Worm (Caenorhabditis elegans) whole organism, dauer: ENCODE results near the gene cki-1.

Experiments used
- unc-62 ChIP-seq: sonication (generic microtip); optimal IDR thresholded peaks from 2 replicates; lab custom pipeline; 2017; ENCODE audit warnings: missing biosample characterization, missing genetic modification reagents, missing genetic modification characterization

cki-1 gene

DNA sequence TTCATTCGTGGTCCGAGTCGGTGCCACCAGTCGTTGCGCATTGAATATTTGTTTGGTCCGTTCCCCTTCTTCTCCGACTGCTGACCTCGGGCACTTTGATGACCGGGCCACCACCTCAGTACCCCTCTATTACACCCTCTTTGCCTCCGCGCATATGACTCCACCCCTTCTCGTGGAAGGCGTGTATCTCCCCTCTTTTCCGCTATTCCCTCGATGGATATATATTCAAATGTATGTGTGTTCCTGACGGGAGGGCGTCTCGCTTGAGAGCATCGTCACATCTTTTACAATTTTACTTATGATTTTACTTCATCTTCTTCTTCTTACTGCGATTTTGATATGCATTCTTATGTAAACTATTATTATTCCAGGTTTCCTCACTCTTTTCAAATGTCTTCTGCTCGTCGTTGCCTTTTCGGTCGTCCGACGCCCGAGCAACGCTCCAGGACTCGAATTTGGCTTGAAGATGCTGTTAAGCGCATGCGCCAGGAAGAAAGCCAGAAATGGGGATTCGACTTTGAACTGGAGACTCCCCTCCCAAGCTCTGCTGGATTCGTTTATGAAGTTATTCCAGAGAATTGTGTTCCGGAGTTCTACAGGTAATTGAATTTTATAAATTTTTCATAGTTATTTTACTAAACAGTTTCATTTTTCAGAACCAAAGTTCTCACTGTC is at the start of gene cki-1:
TSS of gene cki-1 (plus strand) at position 372 of the 675 bp plus-strand sequence.
- TF ChIP-seq unc-62 = no peak

DNA sequence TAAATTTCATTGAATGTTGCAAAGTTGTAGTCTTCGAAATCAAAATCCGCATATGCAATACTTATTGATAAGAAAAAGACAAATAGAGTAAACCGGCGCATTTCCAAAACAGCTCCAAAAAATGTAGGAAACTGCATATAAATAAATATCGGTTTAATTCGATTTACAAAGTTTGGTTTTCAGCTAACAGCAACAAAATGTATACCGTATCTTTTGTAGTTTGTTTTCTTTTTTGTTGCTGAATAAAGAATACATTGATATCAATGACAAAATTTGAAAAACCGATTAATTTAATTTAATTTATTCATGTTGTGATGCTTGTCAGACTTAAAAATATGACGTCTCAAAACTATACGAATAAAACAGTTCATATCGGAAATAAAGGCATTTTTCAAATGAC is 49.6 kb upstream of the cki-1 start, which contains the start of gene B0228.8:
TSS of gene B0228.8 (minus strand) at position 101 of the 400 bp plus-strand sequence.
- TF ChIP-seq unc-62 = no peak

DNA sequence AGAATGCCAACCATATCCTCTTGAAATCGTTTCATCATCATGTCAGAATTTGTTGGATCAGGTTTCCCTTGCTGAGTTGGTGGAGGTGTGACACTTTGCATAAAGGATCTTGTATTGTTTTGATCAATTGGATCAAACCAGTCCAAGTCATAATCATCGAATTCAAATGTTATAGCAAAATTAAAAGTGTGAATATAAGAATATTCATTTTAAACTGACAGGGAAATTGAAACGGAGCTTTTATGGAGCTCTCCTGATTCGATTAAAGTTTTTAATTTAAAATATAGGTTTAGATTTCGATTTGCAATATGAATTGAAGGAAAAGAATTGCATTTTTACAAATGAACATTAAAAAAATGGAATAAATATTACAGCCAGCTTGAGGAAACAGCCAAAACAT is 47.5 kb upstream of the cki-1 start, which contains the start of gene B0228.9:
TSS of gene B0228.9 (minus strand) at position 101 of the 400 bp plus-strand sequence.
- no peak for TF ChIP-seq unc-62

DNA sequence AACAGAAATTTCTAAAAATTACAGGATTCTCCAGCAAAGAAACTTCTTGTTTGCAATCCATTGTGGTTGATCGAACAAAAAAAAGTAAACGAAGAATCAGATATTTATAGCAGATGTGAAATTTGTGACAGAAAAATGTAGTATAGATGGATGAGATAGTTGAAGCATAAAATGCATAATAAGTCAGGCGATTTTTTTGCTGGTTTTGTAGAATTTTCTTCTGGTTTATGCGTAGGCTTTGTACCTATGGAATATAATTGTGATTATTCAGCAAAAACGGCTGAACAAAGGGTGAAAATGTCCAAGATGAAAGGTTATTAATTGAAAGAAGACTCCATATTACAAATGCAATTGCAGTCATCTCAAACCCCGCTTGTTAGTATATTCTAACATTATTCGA is 45.6 kb upstream of the cki-1 start, which contains the start of gene srh-39:
TSS of gene srh-39 (minus strand) at position 101 of the 400 bp plus-strand sequence.
- no peak for TF ChIP-seq unc-62

DNA sequence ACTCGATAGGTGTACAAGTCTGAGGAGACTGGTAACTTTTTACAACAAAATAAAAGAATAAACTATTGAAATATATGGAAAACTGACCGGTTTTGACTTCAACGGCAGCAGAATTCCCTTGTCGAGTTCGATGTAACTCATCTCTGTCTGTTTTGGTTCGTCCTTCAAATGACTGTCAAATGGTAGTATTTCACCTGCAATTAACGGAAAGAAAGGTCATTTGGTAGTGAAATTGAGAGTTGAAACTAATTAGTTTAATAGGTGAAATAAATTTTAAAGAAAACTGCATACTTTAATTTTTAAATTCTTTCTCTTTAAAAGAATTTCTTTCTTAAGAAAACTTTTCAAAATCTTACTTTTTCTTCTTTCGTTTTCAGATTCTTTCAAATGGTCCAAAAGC is 41.8 kb upstream of the cki-1 start:
- no peak for TF ChIP-seq unc-62

DNA sequence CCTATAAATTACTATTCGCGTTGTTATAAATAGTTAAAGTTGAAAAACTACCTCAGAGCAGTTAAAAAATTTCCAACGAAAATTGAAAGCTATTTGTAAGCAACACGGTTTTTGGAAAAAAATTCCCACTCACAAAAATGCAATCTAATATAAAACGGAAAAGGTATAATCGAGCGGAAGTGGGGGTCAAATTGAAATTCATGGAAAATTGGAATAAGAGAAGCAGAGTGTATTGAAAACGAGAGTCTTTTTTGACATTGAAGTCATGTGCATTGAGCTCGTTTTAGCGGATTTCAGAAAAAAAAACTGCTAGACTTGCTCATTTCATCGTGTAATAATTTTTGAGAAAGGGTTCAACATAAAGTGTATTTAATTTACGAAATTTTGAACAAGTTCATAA is 40.8 kb upstream of the cki-1 start:
- no peak for TF ChIP-seq unc-62

DNA sequence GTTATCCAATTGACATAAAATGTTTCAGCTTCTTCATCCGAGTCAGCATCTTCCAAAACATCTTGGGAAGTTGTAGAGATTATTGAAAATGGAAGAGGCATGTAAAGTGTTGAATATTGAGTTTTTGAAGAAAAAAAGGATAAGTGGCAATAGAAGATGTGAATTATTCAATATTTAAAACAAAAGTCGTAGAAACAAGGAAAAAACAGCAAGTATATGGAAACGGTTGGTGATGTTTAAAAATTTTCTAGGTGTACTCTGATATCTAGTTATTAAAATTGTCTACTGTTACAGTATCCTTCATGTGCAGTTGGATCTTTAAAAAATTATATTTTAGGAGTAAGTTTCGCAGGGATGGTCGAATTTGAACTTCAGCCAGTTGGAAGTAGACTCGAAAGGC is 39.1 kb upstream of the cki-1 start, which contains the start of gene C06A8.8:
TSS of gene C06A8.8 (minus strand) at position 101 of the 400 bp plus-strand sequence.
- TF ChIP-seq unc-62 = no peak

DNA sequence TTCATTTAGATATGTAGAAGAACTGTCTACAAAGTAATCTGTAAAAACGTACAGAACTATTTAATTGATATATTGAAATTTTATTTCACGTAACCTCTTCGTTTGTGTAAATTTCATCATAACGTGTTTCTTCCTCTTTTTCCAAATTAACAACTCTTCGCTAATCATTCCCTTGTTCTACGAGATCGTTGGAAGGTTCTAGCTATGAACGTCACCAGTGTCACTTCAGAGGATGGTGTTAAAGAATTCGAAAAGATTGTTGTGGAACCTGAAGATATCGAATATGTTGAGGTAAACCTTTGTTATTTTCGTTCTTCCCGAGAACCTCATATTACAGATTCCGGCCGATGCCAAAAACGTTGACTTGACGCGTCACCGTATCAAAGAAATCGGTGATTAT is 38.6 kb upstream of the cki-1 start, which contains the start of gene C06A8.6:
TSS of gene C06A8.6 (plus strand) at position 89 of the 400 bp plus-strand sequence.
- no peak for TF ChIP-seq unc-62

DNA sequence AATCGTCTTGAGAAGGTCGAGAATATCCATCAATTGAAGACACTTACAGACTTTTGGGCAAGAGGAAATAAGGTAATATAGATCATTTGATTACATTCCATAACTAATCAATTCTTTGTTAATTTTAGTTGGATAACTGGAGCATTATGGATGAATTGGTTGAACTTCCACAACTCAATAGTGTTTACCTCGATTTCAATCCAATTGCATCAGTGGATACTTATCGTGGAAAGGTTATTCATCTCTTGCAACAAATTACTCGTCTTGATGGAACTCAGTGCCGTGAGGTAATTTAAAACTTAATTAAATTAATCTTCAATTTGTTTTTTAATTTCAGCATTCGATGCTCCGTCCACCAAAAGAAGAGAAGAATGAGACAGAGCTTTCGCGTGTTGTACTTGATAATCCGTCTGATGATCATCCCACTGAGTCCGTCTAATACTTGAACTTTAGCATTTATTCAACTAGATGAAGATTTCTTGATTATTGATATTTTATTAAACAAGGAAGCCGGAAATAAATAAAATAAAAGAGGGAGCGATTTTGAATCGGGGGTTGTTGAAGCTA is 37.5 kb upstream of the cki-1 start:
- TF ChIP-seq unc-62 = no peak

DNA sequence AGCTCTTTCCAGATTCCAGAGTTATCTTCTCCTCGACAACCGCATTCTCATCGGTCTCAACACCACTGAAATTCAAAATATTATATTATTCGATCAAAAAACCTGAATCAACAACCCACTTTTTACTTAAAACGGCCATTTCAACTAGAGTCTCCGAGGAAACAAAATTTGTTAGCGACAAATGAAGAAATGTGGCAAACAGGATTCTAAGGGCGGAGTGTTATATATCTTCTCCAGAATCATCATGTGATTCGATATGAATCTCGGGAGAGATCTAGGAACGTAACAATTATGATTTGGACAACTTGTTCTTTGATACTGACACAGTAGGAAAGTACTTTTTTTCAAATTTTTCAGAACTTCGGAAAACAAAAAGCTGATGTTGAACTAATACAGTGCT is 34.8 kb upstream of the cki-1 start:
- no peak for TF ChIP-seq unc-62

DNA sequence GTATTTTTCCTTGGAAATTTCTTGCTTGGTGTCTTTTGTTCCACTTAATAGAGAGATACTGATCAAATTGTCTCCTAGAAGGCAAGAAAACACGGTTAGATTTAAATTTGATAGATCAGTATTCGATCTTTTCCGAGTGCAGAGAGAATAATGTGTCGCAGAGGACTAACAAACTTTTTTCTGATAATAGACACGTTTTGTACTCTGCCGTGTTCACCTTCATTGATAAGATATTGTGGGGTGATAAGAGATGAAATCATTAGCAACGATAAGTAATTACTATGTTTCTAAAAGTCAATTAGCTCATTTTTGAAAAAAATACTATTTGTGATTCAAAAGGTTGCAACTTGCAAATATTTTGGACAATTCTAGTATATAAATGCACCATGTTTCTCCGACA is 34.3 kb upstream of the cki-1 start:
- no peak for TF ChIP-seq unc-62

DNA sequence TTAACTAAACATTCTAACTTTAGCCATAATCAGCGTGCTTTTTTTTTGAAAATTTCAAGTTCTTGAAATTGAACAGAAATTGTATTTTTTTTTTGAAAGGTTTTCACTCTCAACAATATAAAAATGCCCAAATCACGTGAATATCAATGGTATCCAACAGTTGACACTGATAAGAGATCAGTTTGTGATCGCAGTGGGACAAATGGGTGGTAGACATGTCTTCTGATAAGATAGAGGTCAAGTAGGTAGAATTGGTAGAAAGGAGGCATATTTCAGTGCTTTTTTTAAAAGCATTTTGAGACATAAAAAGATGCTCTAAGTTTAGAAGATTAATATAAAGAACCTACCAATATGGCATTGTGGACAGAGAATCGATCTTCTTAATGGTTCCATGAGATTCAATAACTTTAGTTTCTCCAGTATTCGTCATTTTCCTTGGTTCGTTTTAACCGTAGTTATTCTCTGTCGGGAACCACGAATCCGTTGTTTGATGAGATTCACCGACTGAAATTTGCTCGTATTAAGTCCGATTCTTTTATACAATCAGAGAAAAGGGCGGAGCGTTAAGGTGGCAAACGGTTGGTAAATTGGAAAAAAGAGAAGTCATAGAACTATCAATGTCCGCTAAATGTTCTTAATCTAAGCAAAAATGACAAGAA is 33.6 kb upstream of the cki-1 start, which contains the start of gene mthf-1:
TSS of gene mthf-1 (minus strand) at position 504 of the 659 bp plus-strand sequence.
- TF ChIP-seq unc-62 = no peak

DNA sequence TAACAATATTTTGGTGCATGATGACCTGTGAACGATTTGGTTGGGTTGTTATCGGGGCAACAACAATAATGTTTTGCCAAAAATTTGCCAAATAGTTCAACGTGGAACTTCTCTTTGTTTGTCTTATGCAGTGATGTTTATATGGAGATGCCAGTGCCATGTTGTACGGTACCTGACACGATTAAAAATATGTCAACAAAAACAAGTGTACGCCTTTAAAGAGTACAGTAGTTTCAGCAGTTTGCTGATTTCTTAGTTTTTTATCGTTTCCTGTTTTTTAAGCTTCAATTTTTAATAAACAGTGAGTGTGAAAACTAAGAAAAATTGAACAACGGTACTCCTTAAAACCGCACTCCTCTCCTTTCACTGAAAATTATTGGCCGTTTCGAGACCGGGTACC is 32.8 kb upstream of the cki-1 start:
- no peak for TF ChIP-seq unc-62

DNA sequence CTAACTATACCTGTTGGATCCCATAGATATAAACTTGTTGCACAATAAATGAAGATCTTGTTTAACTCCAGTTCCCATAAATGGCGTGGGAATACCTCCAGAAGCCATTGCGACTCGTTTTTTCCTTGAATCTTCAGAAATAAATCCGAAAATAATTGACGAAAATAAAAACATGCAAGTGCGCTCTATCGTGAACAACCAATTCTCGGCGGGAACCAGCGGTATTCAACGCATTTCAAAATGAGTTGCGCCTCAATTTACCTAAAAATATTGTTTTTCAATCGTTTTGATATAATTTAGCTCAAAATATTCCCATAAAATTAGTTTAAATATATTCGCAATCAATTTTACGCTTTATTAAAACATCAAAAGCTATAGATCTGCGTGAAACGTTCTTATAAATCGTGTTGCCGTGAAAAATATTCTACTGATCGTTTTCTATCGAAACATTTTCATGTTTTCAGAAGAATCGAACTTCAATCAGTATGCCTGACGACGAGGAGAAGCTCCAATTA is 29.9 kb upstream of the cki-1 start, which contains the start of the genes snpc-1.1 and spdl-1:
TSS of gene snpc-1.1 (minus strand) at position 200 of the 515 bp plus-strand sequence.
TSS of gene spdl-1 (plus strand) at position 465 of the 515 bp plus-strand sequence.
- no peak for TF ChIP-seq unc-62

DNA sequence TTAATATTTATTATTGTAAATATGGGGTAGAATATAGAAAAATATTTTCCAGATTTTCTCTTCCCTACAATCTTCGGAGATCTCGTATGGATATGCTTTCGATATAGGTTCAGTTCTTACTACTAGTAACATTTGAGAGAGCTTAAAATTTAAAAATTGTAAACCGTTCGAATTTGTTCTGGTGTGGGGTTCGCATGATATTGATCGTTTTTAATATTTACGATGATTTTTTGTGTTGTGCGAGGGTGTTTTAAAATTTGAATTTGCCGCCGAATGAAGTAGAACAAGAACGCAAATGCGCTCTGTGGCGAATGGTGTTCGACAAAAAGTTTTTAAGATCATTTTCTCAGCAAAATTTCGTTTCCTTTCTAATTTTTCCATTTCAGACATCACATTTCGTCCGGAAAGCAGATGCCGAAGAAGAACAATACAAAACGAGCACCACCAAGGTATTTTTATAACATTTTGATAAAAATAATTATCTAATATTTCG is 27.5 kb upstream of the cki-1 start, which contains the start of gene skr-17:
TSS of gene skr-17 (plus strand) at position 51 of the 493 bp plus-strand sequence.
- TF ChIP-seq unc-62 = no peak

DNA sequence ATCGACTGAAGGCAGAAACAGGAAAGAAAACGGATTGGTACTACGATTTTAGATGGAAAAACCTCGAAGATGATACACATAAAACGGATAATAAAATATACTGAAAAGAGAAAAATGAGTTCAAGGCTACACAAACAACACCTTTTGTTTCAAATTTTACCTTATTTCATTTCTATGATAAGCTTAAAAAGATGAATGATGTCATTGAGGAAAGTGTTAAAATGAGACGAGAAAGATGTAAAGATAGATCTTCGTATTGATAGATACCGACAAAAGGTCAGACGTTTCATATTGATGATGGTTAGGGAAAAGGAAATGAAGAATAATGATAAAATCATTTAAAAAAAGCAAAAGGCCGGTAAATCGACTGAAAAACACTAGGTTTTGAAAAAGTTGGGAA is 21.4 kb upstream of the cki-1 start:
- no peak for TF ChIP-seq unc-62
